ENCODE assay signal across 6 fruit fly cellular contexts in genomic region chrX:16637106-16637590, dm6.
TF ChIP-seq lines count a peak whose summit lies in the region.

Gene Rok, minus strand, starts transcription at chrX:16637414.

- peak; percentile 91 to 94 for TF ChIP-seq CTCF in S2 (optimal IDR thresholded peaks at IDR 0.05; lab: Kevin White, UChicago)
- peak; percentile 93 for TF ChIP-seq CTCF in whole organism, embryonic (GFP tag; optimal IDR thresholded peaks at IDR 0.05; lab: Kevin White, UChicago)

TF ChIP-seq in whole organism, adult, 20 proteins besides CTCF, POLR2A, EP300 and RAD21:
- TF ChIP-seq CG7045 (GFP tag; optimal IDR thresholded peaks at IDR 0.05; lab: Kevin White, UChicago) (no peak), tj (GFP tag; optimal IDR thresholded peaks at IDR 0.05; lab: Kevin White, UChicago) (peak; percentile 41), cic (GFP tag; optimal IDR thresholded peaks at IDR 0.05; lab: Kevin White, UChicago) (peak; percentile 30), CG12768 (GFP tag; optimal IDR thresholded peaks at IDR 0.05; lab: Kevin White, UChicago) (no peak), ovo (GFP tag; optimal IDR thresholded peaks at IDR 0.05; lab: Kevin White, UChicago) (no peak), Mnt (GFP tag; optimal IDR thresholded peaks at IDR 0.05; lab: Kevin White, UChicago) (no peak)

TF ChIP-seq in whole organism, embryonic, 481 proteins besides CTCF, POLR2A, EP300 and RAD21 (continues in another document):
- peak; percentile 18 for TF ChIP-seq mam (GFP tag; optimal IDR thresholded peaks at IDR 0.05; lab: Kevin White, UChicago)
- TF ChIP-seq fd3F (GFP tag; optimal IDR thresholded peaks at IDR 0.05; lab: Kevin White, UChicago): no peak
- TF ChIP-seq CG2889 (GFP tag; IDR thresholded peaks at IDR 0.05; lab: Robert Waterston, UW): no peak
- TF ChIP-seq inv (GFP tag; IDR thresholded peaks at IDR 0.05; lab: Robert Waterston, UW; ENCODE audit: partially characterized antibody): peak; percentile 81
- TF ChIP-seq CG10565 (GFP tag; optimal IDR thresholded peaks at IDR 0.05; lab: Kevin White, UChicago): no peak
- TF ChIP-seq Doc3 (GFP tag; IDR thresholded peaks at IDR 0.05; lab: Robert Waterston, UW; ENCODE audit: partially characterized antibody): peak; percentile 60; the same call in 1 of the 3 replicates
- no peak for TF ChIP-seq chm (GFP tag; IDR thresholded peaks at IDR 0.05; lab: Robert Waterston, UW)
- TF ChIP-seq MESR4 (GFP tag; optimal IDR thresholded peaks at IDR 0.05; lab: Kevin White, UChicago): peak; percentile 95
- peak; percentile 79 for TF ChIP-seq CG14860 (GFP tag; IDR thresholded peaks at IDR 0.05; lab: Robert Waterston, UW; ENCODE audit: partially characterized antibody)
- peak; percentile 96 for TF ChIP-seq Neu2 (GFP tag; optimal IDR thresholded peaks at IDR 0.05; lab: Kevin White, UChicago; ENCODE audit: borderline replicate concordance)
- TF ChIP-seq CG13287 (GFP tag; IDR thresholded peaks at IDR 0.05; lab: Robert Waterston, UW; ENCODE audit: partially characterized antibody): peak; percentile 77
- peak; percentile 15 for TF ChIP-seq ewg (GFP tag; optimal IDR thresholded peaks at IDR 0.05; lab: Kevin White, UChicago)
- peak; percentile 42 for TF ChIP-seq CG6854 (GFP tag; optimal IDR thresholded peaks at IDR 0.05; lab: Kevin White, UChicago)
- no peak for TF ChIP-seq run (tag; optimal IDR thresholded peaks at IDR 0.05; lab: Kevin White, UChicago)
- TF ChIP-seq CG10147 (GFP tag; optimal IDR thresholded peaks at IDR 0.05; lab: Kevin White, UChicago): no peak
- TF ChIP-seq CG13424 (tag; optimal IDR thresholded peaks at IDR 0.05; lab: Kevin White, UChicago): no peak
- TF ChIP-seq CG8290 (GFP tag; optimal IDR thresholded peaks at IDR 0.05; lab: Kevin White, UChicago): no peak
- TF ChIP-seq CG8290 (tag; optimal IDR thresholded peaks at IDR 0.05; lab: Kevin White, UChicago): peak in 1 of 2 experiments; percentile 38
- TF ChIP-seq sna (GFP tag; IDR thresholded peaks at IDR 0.05; lab: Robert Waterston, UW; ENCODE audit: partially characterized antibody): peak; percentile 67; the same call in 1 of the 2 replicates

TF ChIP-seq in whole organism, prepupa, 60 proteins besides CTCF, POLR2A, EP300 and RAD21:
- TF ChIP-seq CG6808 (GFP tag; optimal IDR thresholded peaks at IDR 0.05; lab: Kevin White, UChicago) (peak; percentile 8), topi (GFP tag; optimal IDR thresholded peaks at IDR 0.05; lab: Kevin White, UChicago) (no peak), fkh (GFP tag; optimal IDR thresholded peaks at IDR 0.05; lab: Kevin White, UChicago) (peak; percentile 51), Met (GFP tag; optimal IDR thresholded peaks at IDR 0.05; lab: Kevin White, UChicago) (no peak), CG6163 (GFP tag; IDR thresholded peaks at IDR 0.05; lab: Robert Waterston, UW) (0 out of 3 replicates have a peak, but pooled peaks have one; percentile 31)

TF ChIP-seq in whole organism, pupa, 21 proteins besides CTCF, POLR2A, EP300 and RAD21:
- peak; percentile 22 for TF ChIP-seq EcR (GFP tag; optimal IDR thresholded peaks at IDR 0.05; lab: Kevin White, UChicago)
- peak; percentile 41 for TF ChIP-seq CG13204 (GFP tag; optimal IDR thresholded peaks at IDR 0.05; lab: Kevin White, UChicago)
- no peak for TF ChIP-seq CG34367 (tag; optimal IDR thresholded peaks at IDR 0.05; lab: Kevin White, UChicago)

TF ChIP-seq in whole organism, wandering third instar larva, 38 proteins besides CTCF, POLR2A, EP300 and RAD21:
- no peak for TF ChIP-seq Myc (optimal IDR thresholded peaks at IDR 0.05; lab: Kevin White, UChicago)
- no peak for TF ChIP-seq foxo (GFP tag; optimal IDR thresholded peaks at IDR 0.05; lab: Kevin White, UChicago)
- peak; percentile 78 for TF ChIP-seq Dfd (GFP tag; optimal IDR thresholded peaks at IDR 0.05; lab: Kevin White, UChicago)
- no peak for TF ChIP-seq woc (GFP tag; optimal IDR thresholded peaks at IDR 0.05; lab: Kevin White, UChicago)
- peak; percentile 84 for TF ChIP-seq N (GFP tag; optimal IDR thresholded peaks at IDR 0.05; lab: Kevin White, UChicago)
- TF ChIP-seq Abd-B (GFP tag; optimal IDR thresholded peaks at IDR 0.05; lab: Kevin White, UChicago): peak; percentile 7
- no peak for TF ChIP-seq Rel (GFP tag; optimal IDR thresholded peaks at IDR 0.05; lab: Kevin White, UChicago)
- peak; percentile 26 for TF ChIP-seq Rel (tag; optimal IDR thresholded peaks at IDR 0.05; lab: Kevin White, UChicago)
- peak; percentile 56 for TF ChIP-seq Hr83 (GFP tag; optimal IDR thresholded peaks at IDR 0.05; lab: Kevin White, UChicago; ENCODE audit: poor library complexity, severe bottlenecking)
TF ChIP-seq in whole organism, wandering third instar larva: peak in this region for 5.
